Worm (Caenorhabditis elegans): ENCODE data around the gene snrp-40.1.

- TF ChIP-seq xbp-1 (tag; optimal IDR thresholded peaks at IDR 0.05) (no peak), lin-39 (tag; optimal IDR thresholded peaks at IDR 0.05) (no peak), fkh-10 (GFP tag; optimal IDR thresholded peaks at IDR 0.05) (no peak), egl-27 (tag; optimal IDR thresholded peaks at IDR 0.05) (no peak), isw-1 (GFP tag; IDR thresholded peaks at IDR 0.05) (no peak), aly-2 (tag; optimal IDR thresholded peaks at IDR 0.05) (no peak), fos-1 (tag; optimal IDR thresholded peaks at IDR 0.05) (no peak), nhr-76 (tag; optimal IDR thresholded peaks at IDR 0.05) (no peak), ets-5 (GFP tag; IDR thresholded peaks at IDR 0.05) (no peak)
These were observed 23.6 kb upstream of the snrp-40.1 start for ce11 chrX:11323225-11323624.

Measured in whole organism, L1 larva.